Fruit fly (Drosophila melanogaster): ENCODE results near the gene Ipp.

DNA sequence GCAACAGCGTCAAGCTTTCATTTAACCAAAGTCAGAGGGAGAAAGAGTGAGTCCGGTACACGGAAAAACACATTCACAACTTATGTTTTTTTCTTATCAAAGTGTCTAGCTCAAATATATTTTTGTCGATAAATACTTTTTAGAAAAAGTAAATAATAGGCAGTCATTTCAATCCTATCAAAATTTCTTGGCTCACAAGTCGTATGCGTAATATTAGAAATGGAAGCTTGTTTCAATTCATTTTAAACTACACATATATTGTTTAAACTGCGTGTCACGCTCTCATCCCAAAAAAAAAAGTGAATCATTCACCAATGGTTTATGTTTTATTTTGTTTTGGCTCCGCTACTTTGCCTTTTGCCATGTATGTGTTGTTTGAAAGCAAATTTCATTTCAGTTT lies 51.1 kb downstream of the Ipp start:
- no peak for TF ChIP-seq psq (optimal IDR thresholded peaks at IDR 0.05)
- TF ChIP-seq Dll (optimal IDR thresholded peaks at IDR 0.05): no peak
- no peak for TF ChIP-seq pan (optimal IDR thresholded peaks at IDR 0.05)
- no peak for TF ChIP-seq EcR (GFP tag; optimal IDR thresholded peaks at IDR 0.05)
- TF ChIP-seq usp (GFP tag; optimal IDR thresholded peaks at IDR 0.05): no peak
- TF ChIP-seq CG8478 (optimal IDR thresholded peaks at IDR 0.05): no peak
